Worm (Caenorhabditis elegans) whole organism, L4 larva: ENCODE results near the gene H41C03.1.

Experiments used
- D1046.2 ChIP-seq: fragments of 200-800 bp; sonication (Bioruptor generic); IDR thresholded peaks from 2 replicates; pipeline ENCODE4 v1.3.6; 2022; ENCODE audit warnings: missing genetic modification characterization, missing compliant biosample characterization
- F10B5.3 ChIP-seq: sonication (generic microtip); optimal IDR thresholded peaks from 2 replicates; lab custom pipeline; 2016; ENCODE audit warnings: mild to moderate bottlenecking, missing genetic modification characterization, missing compliant biosample characterization
- F37D6.2 ChIP-seq: sonication (generic microtip); optimal IDR thresholded peaks from 2 replicates; lab custom pipeline; 2016; ENCODE audit warnings: mild to moderate bottlenecking, missing genetic modification characterization, missing compliant biosample characterization
- ZK546.5 ChIP-seq, 2 experiments: sonication (generic microtip); optimal IDR thresholded peaks; 2 replicates each; lab custom pipeline; 2017; ENCODE audit warnings: missing biosample characterization in 2 of 2, missing genetic modification characterization in 2 of 2
- aha-1 ChIP-seq: fragments of 150-350 bp; peaks from one replicate; lab custom pipeline; 2014; ENCODE audit warnings: missing biosample characterization, missing genetic modification characterization
- ama-1 ChIP-seq: fragments of 150-350 bp; optimal IDR thresholded peaks from 2 replicates; lab custom pipeline; 2014; ENCODE audit warnings: inconsistent platforms, mixed read lengths
- cey-2 ChIP-seq: sonication (generic microtip); optimal IDR thresholded peaks from 3 replicates; lab custom pipeline; 2017; ENCODE audit warnings: missing genetic modification characterization, mild to moderate bottlenecking, missing compliant biosample characterization, antibody characterized with exemption, borderline replicate concordance; ENCODE audit not compliant: insufficient read depth
- daf-12 ChIP-seq: fragments of 150-350 bp; optimal IDR thresholded peaks from 2 replicates; lab custom pipeline; 2014; ENCODE audit warnings: missing biosample characterization, missing genetic modification reagents, missing genetic modification characterization
- daf-16 ChIP-seq, 3 experiments: sonication (generic microtip); optimal IDR thresholded peaks; 2 replicates each; lab custom pipeline; 2016 to 2017; ENCODE audit warnings: missing genetic modification characterization in 3 of 3, missing genetic modification reagents in 3 of 3, mild to moderate bottlenecking in 2 of 3, missing compliant biosample characterization in 2 of 3, missing biosample characterization in 1 of 3, moderate library complexity in 1 of 3
- daf-8 ChIP-seq: fragments of 200-800 bp; sonication (Bioruptor generic); IDR thresholded peaks from 2 replicates; pipeline ENCODE4 v1.3.6; 2022; ENCODE audit warnings: missing genetic modification characterization, missing compliant biosample characterization
- dmd-9 ChIP-seq: fragments of 200-800 bp; sonication (Bioruptor generic); IDR thresholded peaks from 2 replicates; pipeline ENCODE4 v1.3.6; 2022; ENCODE audit warnings: missing genetic modification reagents, missing genetic modification characterization, missing compliant biosample characterization
- duxl-1 ChIP-seq: sonication (generic microtip); optimal IDR thresholded peaks from 2 replicates; lab custom pipeline; 2016; ENCODE audit warnings: mild to moderate bottlenecking, missing genetic modification characterization, moderate library complexity, missing compliant biosample characterization; ENCODE audit not compliant: poor library complexity
- dve-1 ChIP-seq: sonication (generic microtip); optimal IDR thresholded peaks from 2 replicates; lab custom pipeline; 2017; ENCODE audit warnings: antibody characterized with exemption, mild to moderate bottlenecking, missing genetic modification characterization, missing compliant biosample characterization; ENCODE audit not compliant: insufficient read depth
- gei-8 ChIP-seq: fragments of 200-800 bp; sonication (Bioruptor generic); optimal IDR thresholded peaks from 2 replicates; lab custom pipeline; 2018; ENCODE audit warnings: mild to moderate bottlenecking, missing genetic modification characterization, missing compliant biosample characterization
- hif-1 ChIP-seq, 2 experiments: sonication (generic microtip); optimal IDR thresholded peaks; 2 replicates each; lab custom pipeline; 2016 to 2017; ENCODE audit warnings: missing compliant biosample characterization in 2 of 2, missing genetic modification characterization in 2 of 2, missing genetic modification reagents in 2 of 2, missing genotype in 2 of 2, mild to moderate bottlenecking in 1 of 2
- hlh-11 ChIP-seq: fragments of 200-800 bp; sonication (Bioruptor generic); optimal IDR thresholded peaks from 2 replicates; lab custom pipeline; 2018; ENCODE audit warnings: mild to moderate bottlenecking, missing genetic modification characterization, missing compliant biosample characterization
- hlh-30 ChIP-seq: sonication (generic microtip); optimal IDR thresholded peaks from 2 replicates; lab custom pipeline; 2017; ENCODE audit warnings: antibody characterized with exemption, mild to moderate bottlenecking, missing genetic modification characterization, missing compliant biosample characterization; ENCODE audit not compliant: insufficient read depth
- lin-15B ChIP-seq: fragments of 150-350 bp; sonication (generic microtip); optimal IDR thresholded peaks from 3 replicates; lab custom pipeline; 2014; ENCODE audit warnings: missing biosample characterization, missing genetic modification characterization
- lin-38 ChIP-seq: fragments of 200-800 bp; sonication (Bioruptor generic); IDR thresholded peaks from 2 replicates; pipeline ENCODE4 v1.3.6; 2022; ENCODE audit warnings: missing genetic modification reagents, missing genetic modification characterization, missing compliant biosample characterization
- lin-39 ChIP-seq: fragments of 150-350 bp; optimal IDR thresholded peaks from 2 replicates; lab custom pipeline; 2014; ENCODE audit warnings: missing biosample characterization, missing genetic modification reagents, missing genetic modification characterization
- lir-3 ChIP-seq: sonication (generic microtip); optimal IDR thresholded peaks from 2 replicates; lab custom pipeline; 2016; ENCODE audit warnings: mild to moderate bottlenecking, missing genetic modification characterization, missing compliant biosample characterization
- mdt-29 ChIP-seq: fragments of 200-800 bp; sonication (Bioruptor generic); IDR thresholded peaks from 2 replicates; pipeline ENCODE4 v1.3.6; 2022; ENCODE audit warnings: missing genetic modification reagents, missing genetic modification characterization, missing compliant biosample characterization
- mxl-2 ChIP-seq: fragments of 200-800 bp; sonication (Bioruptor generic); conservative IDR thresholded peaks from 2 replicates; pipeline ENCODE4 v1.3.6; 2022; ENCODE audit warnings: missing genetic modification reagents, missing genetic modification characterization, missing compliant biosample characterization
- nhr-102 ChIP-seq: sonication (generic microtip); optimal IDR thresholded peaks from 2 replicates; lab custom pipeline; 2016; ENCODE audit warnings: mild to moderate bottlenecking, missing genetic modification characterization, moderate library complexity, missing compliant biosample characterization
- nhr-11 ChIP-seq: fragments of 150-350 bp; optimal IDR thresholded peaks from 2 replicates; lab custom pipeline; 2014; ENCODE audit warnings: missing biosample characterization, missing genetic modification characterization
- nhr-25 ChIP-seq: sonication (generic microtip); optimal IDR thresholded peaks from 2 replicates; lab custom pipeline; 2017; ENCODE audit warnings: missing genetic modification characterization, mild to moderate bottlenecking, missing compliant biosample characterization, antibody characterized with exemption, moderate library complexity, borderline replicate concordance; ENCODE audit not compliant: insufficient read depth
- nhr-28 ChIP-seq: fragments of 150-350 bp; optimal IDR thresholded peaks from 2 replicates; lab custom pipeline; 2014; ENCODE audit warnings: missing biosample characterization, missing genetic modification characterization
- nhr-41 ChIP-seq: fragments of 200-800 bp; sonication (Bioruptor generic); IDR thresholded peaks from 2 replicates; pipeline ENCODE4 v1.3.6; 2022; ENCODE audit warnings: missing genetic modification reagents, missing genetic modification characterization, missing compliant biosample characterization
- nhr-42 ChIP-seq: fragments of 200-800 bp; sonication (Bioruptor generic); IDR thresholded peaks from 2 replicates; pipeline ENCODE4 v1.3.6; 2022; ENCODE audit warnings: missing genetic modification characterization, missing compliant biosample characterization
- nhr-76 ChIP-seq: fragments of 150-350 bp; optimal IDR thresholded peaks from 2 replicates; lab custom pipeline; 2014; ENCODE audit warnings: missing biosample characterization, missing genetic modification characterization
- pha-4 ChIP-seq, 2 experiments: fragments of 150-350 bp in 1 of 2; fragments of 200-800 bp in 1 of 2; sonication (Bioruptor generic) in 1 of 2; IDR thresholded peaks in 1 of 2; optimal IDR thresholded peaks in 1 of 2; 2 replicates each; pipeline versions ENCODE4 v1.3.6 to Lab custom; 2014 to 2022; ENCODE audit warnings: missing genetic modification characterization in 2 of 2, missing genetic modification reagents in 2 of 2, missing biosample characterization in 1 of 2, missing compliant biosample characterization in 1 of 2
- php-3 ChIP-seq: fragments of 200-800 bp; sonication (Bioruptor generic); IDR thresholded peaks from 2 replicates; pipeline ENCODE4 v1.3.6; 2022; ENCODE audit warnings: missing genetic modification reagents, missing genetic modification characterization, missing compliant biosample characterization
- pqm-1 ChIP-seq: sonication (generic microtip); optimal IDR thresholded peaks from 2 replicates; lab custom pipeline; 2017; ENCODE audit warnings: missing biosample characterization, missing genetic modification characterization
- rbr-2 ChIP-seq: sonication (generic microtip); optimal IDR thresholded peaks from 2 replicates; lab custom pipeline; 2016; ENCODE audit warnings: missing genotype, missing genetic modification characterization, missing compliant biosample characterization
- saeg-2 ChIP-seq: fragments of 200-800 bp; sonication (Bioruptor generic); IDR thresholded peaks from 2 replicates; pipeline ENCODE4 v1.3.6; 2022; ENCODE audit warnings: missing genetic modification reagents, missing genetic modification characterization, missing compliant biosample characterization
- set-16 ChIP-seq: fragments of 200-800 bp; sonication (Bioruptor generic); IDR thresholded peaks from 2 replicates; pipeline ENCODE4 v1.3.6; 2022; ENCODE audit warnings: missing genetic modification reagents, missing genetic modification characterization, missing compliant biosample characterization
- snpc-1.2 ChIP-seq: fragments of 200-800 bp; sonication (Bioruptor generic); IDR thresholded peaks from 2 replicates; pipeline ENCODE4 v1.3.6; 2022; ENCODE audit warnings: missing genetic modification reagents, missing genetic modification characterization, missing compliant biosample characterization
- tag-97 ChIP-seq: fragments of 200-800 bp; sonication (Bioruptor generic); IDR thresholded peaks from 2 replicates; pipeline ENCODE4 v1.3.6; 2022; ENCODE audit warnings: missing genetic modification characterization, missing compliant biosample characterization
- unc-39 ChIP-seq: sonication (generic microtip); optimal IDR thresholded peaks from 2 replicates; lab custom pipeline; 2017; ENCODE audit warnings: missing biosample characterization, missing genetic modification characterization
- unc-62 ChIP-seq, 3 experiments: fragments of 150-350 bp in 1 of 3; sonication (generic microtip); optimal IDR thresholded peaks in 2 of 3; peaks in 1 of 3; 1 replicate in 1 of 3; 2 replicates in 2 of 3; lab custom pipeline; 2014 to 2017; ENCODE audit warnings: missing biosample characterization in 3 of 3, missing genetic modification characterization in 3 of 3, missing genetic modification reagents in 3 of 3, missing genotype in 1 of 3
- zfp-2 ChIP-seq: sonication (generic microtip); optimal IDR thresholded peaks from 2 replicates; lab custom pipeline; 2016; ENCODE audit warnings: mild to moderate bottlenecking, missing genetic modification characterization, missing compliant biosample characterization

H41C03.1 gene

ce11 chrII:5896512-5896911 lies 42.3 kb downstream of the H41C03.1 start:
- TF ChIP-seq nhr-11 (tag; lab: Kevin White, UChicago) (peak; percentile 66), aha-1 (peak; percentile 74), ama-1 (no peak), dmd-9 (GFP tag; lab: Robert Waterston, UW) (no peak)

- TF ChIP-seq mxl-2 (GFP tag; lab: Robert Waterston, UW) (no peak), lin-39 (tag; lab: Kevin White, UChicago) (no peak), pha-4 (GFP tag; IDR thresholded peaks at IDR 0.05; lab: Robert Waterston, UW) (no peak), pha-4 (tag; optimal IDR thresholded peaks at IDR 0.05; lab: Kevin White, UChicago) (peak; percentile 32), php-3 (GFP tag; lab: Robert Waterston, UW) (no peak), cey-2 (tag; lab: Kevin White, UChicago) (no peak), nhr-102 (tag; lab: Kevin White, UChicago) (no peak), unc-62 (GFP tag; optimal IDR thresholded peaks at IDR 0.05 in 1 of 2; lab: Kevin White, UChicago) (peak in 1 of 2 experiments; percentile 3), unc-62 (tag; optimal IDR thresholded peaks at IDR 0.05; lab: Kevin White, UChicago) (no peak), set-16 (GFP tag; lab: Robert Waterston, UW) (peak; percentile 37; the same call in 1 of the 2 replicates), hlh-30 (peak; percentile 3), zfp-2 (tag; lab: Kevin White, UChicago) (no peak), dve-1 (tag; lab: Kevin White, UChicago) (peak; percentile 15), D1046.2 (no peak), aha-1 (peak; percentile 64), hlh-11 (peak; percentile 67), unc-39 (no peak), nhr-28 (tag; lab: Kevin White, UChicago) (peak; percentile 28), nhr-42 (GFP tag; lab: Robert Waterston, UW) (no peak), lin-38 (no peak)
These were observed 44.9 kb downstream of the H41C03.1 start for ce11 chrII:5899080-5899479.

- TF ChIP-seq aha-1 = peak; percentile 97
- TF ChIP-seq pqm-1 (tag; lab: Kevin White, UChicago) = peak; percentile 30
- TF ChIP-seq duxl-1 (tag; lab: Kevin White, UChicago) = no peak
- no peak for TF ChIP-seq hif-1 (tag; optimal IDR thresholded peaks at IDR 0.05; lab: Kevin White, UChicago)
- TF ChIP-seq dmd-9 (GFP tag; lab: Robert Waterston, UW) = no peak
- peak; percentile 25 for TF ChIP-seq hlh-11
- TF ChIP-seq lir-3 (tag; lab: Kevin White, UChicago) = no peak
- no peak for TF ChIP-seq daf-16 (GFP tag; optimal IDR thresholded peaks at IDR 0.05; lab: Kevin White, UChicago)
- TF ChIP-seq daf-16 (tag; optimal IDR thresholded peaks at IDR 0.05; lab: Kevin White, UChicago) = peak; percentile 29
- peak; percentile 67 for TF ChIP-seq nhr-28 (tag; lab: Kevin White, UChicago)
These were observed 45.8 kb downstream of the H41C03.1 start for ce11 chrII:5899865-5900486.

ce11 chrII:5901407-5902026 lies 47.3 kb downstream of the H41C03.1 start:
- TF ChIP-seq set-16 (GFP tag; lab: Robert Waterston, UW) = peak; percentile 99
- no peak for TF ChIP-seq saeg-2 (GFP tag; lab: Robert Waterston, UW)
- no peak for TF ChIP-seq nhr-25 (tag; lab: Kevin White, UChicago)
- no peak for TF ChIP-seq lin-15B
- TF ChIP-seq ZK546.5 (tag; optimal IDR thresholded peaks at IDR 0.05; lab: Kevin White, UChicago) = no peak
- TF ChIP-seq daf-8 (GFP tag; lab: Robert Waterston, UW) = no peak
- peak; percentile 36 for TF ChIP-seq nhr-28 (tag; lab: Kevin White, UChicago)
- no peak for TF ChIP-seq nhr-76 (tag; lab: Kevin White, UChicago)
- peak; percentile 90 for TF ChIP-seq hlh-11
- TF ChIP-seq F37D6.2 (tag; lab: Kevin White, UChicago) = peak; percentile 71
- TF ChIP-seq mdt-29 (GFP tag; lab: Robert Waterston, UW) = no peak
- no peak for TF ChIP-seq tag-97 (GFP tag; lab: Robert Waterston, UW)
- TF ChIP-seq gei-8 (GFP tag; lab: Kevin White, UChicago) = no peak
- TF ChIP-seq nhr-41 (GFP tag; lab: Robert Waterston, UW) = no peak
- peak; percentile 74 for TF ChIP-seq rbr-2 (tag; lab: Kevin White, UChicago)
- TF ChIP-seq D1046.2 = 0 out of 2 replicates have a peak, but pooled peaks have one; percentile 46
- TF ChIP-seq F10B5.3 (tag; lab: Kevin White, UChicago) = peak; percentile 55
- TF ChIP-seq daf-12 (tag; lab: Kevin White, UChicago) = no peak
- no peak for TF ChIP-seq duxl-1 (tag; lab: Kevin White, UChicago)
- no peak for TF ChIP-seq unc-39
- TF ChIP-seq snpc-1.2 = no peak
